Fruit fly (Drosophila melanogaster) whole organism, embryonic: ENCODE results near the gene Clk.
A peak's percentile ranks its signal among the peaks of the same experiment; 100 is the strongest.

Experiments
- CG10543 ChIP-seq: fragments of 200-800 bp; sonication (Bioruptor generic); optimal IDR thresholded peaks from 3 replicates; lab custom pipeline; 2017; ENCODE audit warnings: missing biosample characterization, mild to moderate bottlenecking, missing genetic modification characterization, moderate library complexity
- CG11560 ChIP-seq: fragments of 200-800 bp; sonication (Bioruptor generic); IDR thresholded peaks from 3 replicates; pipeline ENCODE4 v1.3.6; 2022; ENCODE audit warnings: missing biosample characterization, missing genetic modification characterization
- CG1233 ChIP-seq: fragments of 200-800 bp; sonication (Bioruptor generic); optimal IDR thresholded peaks from 4 replicates; lab custom pipeline; 2018; ENCODE audit warnings: missing biosample characterization, mild to moderate bottlenecking, missing genetic modification characterization
- CG15696 ChIP-seq: fragments of 200-800 bp; sonication (Bioruptor generic); optimal IDR thresholded peaks from 2 replicates; lab custom pipeline; 2019; ENCODE audit warnings: missing biosample characterization, mild to moderate bottlenecking, missing genetic modification characterization, moderate library complexity
- CG17568 ChIP-seq: fragments of 200-800 bp; sonication (Bioruptor generic); optimal IDR thresholded peaks from 2 replicates; lab custom pipeline; 2018; ENCODE audit warnings: missing biosample characterization, mild to moderate bottlenecking, missing genetic modification characterization, moderate library complexity
- CG17802 ChIP-seq: fragments of 200-800 bp; sonication (Bioruptor generic); optimal IDR thresholded peaks from 2 replicates; lab custom pipeline; 2018; ENCODE audit warnings: missing biosample characterization, mild to moderate bottlenecking, missing genetic modification characterization, moderate library complexity
- CG18011 ChIP-seq: fragments of 200-800 bp; sonication (Bioruptor generic); optimal IDR thresholded peaks from 2 replicates; lab custom pipeline; 2017; ENCODE audit warnings: missing biosample characterization, missing genetic modification characterization, mild to moderate bottlenecking, moderate library complexity, missing genotype
- CG4424 ChIP-seq: fragments of 200-800 bp; sonication (Bioruptor generic); optimal IDR thresholded peaks from 3 replicates; lab custom pipeline; 2016; ENCODE audit warnings: missing biosample characterization, missing genetic modification characterization
- CG6689 ChIP-seq: fragments of 200-800 bp; sonication (Bioruptor generic); IDR thresholded peaks from 2 replicates; pipeline ENCODE4 v1.3.6; 2022; ENCODE audit warnings: missing biosample characterization, missing genetic modification characterization
- CG8290 ChIP-seq, 3 experiments: fragments of 200-800 bp; sonication (Bioruptor generic); optimal IDR thresholded peaks; 2 replicates each; lab custom pipeline; 2016 to 2019; ENCODE audit warnings: missing biosample characterization in 3 of 3, missing genetic modification characterization in 3 of 3, mild to moderate bottlenecking in 2 of 3, moderate library complexity in 1 of 3
- CG9437 ChIP-seq: fragments of 200-800 bp; sonication (Bioruptor generic); optimal IDR thresholded peaks from 2 replicates; lab custom pipeline; 2018; ENCODE audit warnings: missing biosample characterization, mild to moderate bottlenecking, missing genetic modification characterization
- CG9932 ChIP-seq: fragments of 200-800 bp; sonication (Bioruptor generic); IDR thresholded peaks from 2 replicates; pipeline ENCODE4 v1.3.6; 2022; ENCODE audit warnings: missing biosample characterization, missing genetic modification characterization
- CrebB ChIP-seq: fragments of 200-800 bp; sonication (Bioruptor generic); optimal IDR thresholded peaks from 3 replicates; lab custom pipeline; 2018; ENCODE audit warnings: missing biosample characterization, mild to moderate bottlenecking, missing genetic modification characterization
- HLHmδ ChIP-seq: fragments of 200-800 bp; sonication (Bioruptor generic); optimal IDR thresholded peaks from 2 replicates; lab custom pipeline; 2018; ENCODE audit warnings: missing biosample characterization, mild to moderate bottlenecking, missing genetic modification characterization, moderate library complexity
- Hr3 ChIP-seq: fragments of 200-800 bp; sonication (Bioruptor generic); optimal IDR thresholded peaks from 3 replicates; lab custom pipeline; 2016; ENCODE audit warnings: missing biosample characterization, missing genetic modification characterization
- Hr51 ChIP-seq, 2 experiments: fragments of 200-800 bp; sonication (Bioruptor generic); optimal IDR thresholded peaks; 2 replicates in 1 of 2; 3 replicates in 1 of 2; lab custom pipeline; 2016 to 2018; ENCODE audit warnings: missing biosample characterization in 2 of 2, missing genetic modification characterization in 2 of 2, mild to moderate bottlenecking in 1 of 2, moderate library complexity in 1 of 2
- Lhr ChIP-seq: fragments of 200-800 bp; sonication (Bioruptor generic); optimal IDR thresholded peaks from 3 replicates; lab custom pipeline; 2017; ENCODE audit warnings: mild to moderate bottlenecking, missing biosample characterization, missing genetic modification reagents, missing genetic modification characterization
- Max ChIP-seq: fragments of 200-800 bp; sonication (Bioruptor generic); optimal IDR thresholded peaks from 2 replicates; lab custom pipeline; 2016; ENCODE audit warnings: missing biosample characterization, mild to moderate bottlenecking, missing genetic modification characterization
- Med ChIP-seq: fragments of 200-800 bp; sonication (Bioruptor generic); peaks from one replicate; lab custom pipeline; 2016; ENCODE audit warnings: missing biosample characterization, missing genetic modification characterization, mild to moderate bottlenecking, inconsistent platforms, moderate library complexity
- Myb ChIP-seq: fragments of 200-800 bp; sonication (Bioruptor generic); optimal IDR thresholded peaks from 2 replicates; lab custom pipeline; 2016; ENCODE audit warnings: missing biosample characterization, missing genetic modification characterization
- Pdp1 ChIP-seq, 2 experiments: fragments of 200-800 bp; sonication (Bioruptor generic); optimal IDR thresholded peaks; 3 replicates each; lab custom pipeline; 2016; ENCODE audit warnings: missing biosample characterization in 2 of 2, missing genetic modification characterization in 2 of 2, mild to moderate bottlenecking in 1 of 2, moderate library complexity in 1 of 2
- Taf1 ChIP-seq: fragments of 200-800 bp; sonication (Bioruptor generic); IDR thresholded peaks from 2 replicates; pipeline ENCODE4 v1.3.6; 2022; ENCODE audit warnings: missing biosample characterization, missing genetic modification characterization
- chif ChIP-seq, 2 experiments: fragments of 200-800 bp; sonication (Bioruptor generic); optimal IDR thresholded peaks; 3 replicates each; lab custom pipeline; 2016; ENCODE audit warnings: missing biosample characterization in 2 of 2, missing genetic modification characterization in 2 of 2
- chinmo ChIP-seq: fragments of 200-800 bp; sonication (Bioruptor generic); IDR thresholded peaks from 4 replicates; pipeline ENCODE4 v1.3.6; 2022; ENCODE audit warnings: missing biosample characterization, missing genetic modification characterization; ENCODE audit not compliant: partially characterized antibody
- crol ChIP-seq: fragments of 200-800 bp; sonication (Bioruptor generic); IDR thresholded peaks from 2 replicates; pipeline ENCODE4 v1.3.6; 2022; ENCODE audit warnings: missing biosample characterization, missing genetic modification characterization
- dimm ChIP-seq: fragments of 200-800 bp; sonication (Bioruptor generic); IDR thresholded peaks from 2 replicates; pipeline ENCODE4 v1.3.6; 2022; ENCODE audit warnings: missing biosample characterization, missing genetic modification characterization
- dysf ChIP-seq: fragments of 200-800 bp; sonication (Bioruptor generic); IDR thresholded peaks from 3 replicates; pipeline ENCODE4 v1.3.6; 2022; ENCODE audit warnings: missing biosample characterization, missing genetic modification characterization
- eve ChIP-seq, 2 experiments: fragments of >200 bp; optimal IDR thresholded peaks; 2 replicates each; lab custom pipeline; 2017; ENCODE audit warnings: missing biosample characterization in 2 of 2, missing genetic modification characterization in 2 of 2
- grn ChIP-seq: fragments of 200-800 bp; sonication (Bioruptor generic); optimal IDR thresholded peaks from 3 replicates; lab custom pipeline; 2017; ENCODE audit warnings: missing biosample characterization, missing genetic modification characterization
- lab ChIP-seq: fragments of 200-800 bp; sonication (Bioruptor generic); optimal IDR thresholded peaks from 3 replicates; lab custom pipeline; 2017; ENCODE audit warnings: missing biosample characterization, missing genetic modification characterization, mild to moderate bottlenecking, moderate library complexity, missing genetic modification reagents
- mirr ChIP-seq: fragments of 200-800 bp; sonication (Bioruptor generic); optimal IDR thresholded peaks from 3 replicates; lab custom pipeline; 2018; ENCODE audit warnings: missing biosample characterization, mild to moderate bottlenecking, missing genetic modification characterization
- rib ChIP-seq: fragments of 200-800 bp; sonication (Bioruptor generic); IDR thresholded peaks from 2 replicates; pipeline ENCODE4 v1.3.6; 2022; ENCODE audit warnings: missing biosample characterization, missing genetic modification characterization
- sd ChIP-seq: fragments of 200-800 bp; sonication (Bioruptor generic); optimal IDR thresholded peaks from 3 replicates; lab custom pipeline; 2018; ENCODE audit warnings: missing biosample characterization, mild to moderate bottlenecking, missing genetic modification characterization, moderate library complexity
- sens ChIP-seq: fragments of 200-800 bp; sonication (Bioruptor generic); peaks from one replicate; lab custom pipeline; 2016; ENCODE audit warnings: missing biosample characterization, missing genetic modification characterization
- sob ChIP-seq: fragments of 200-800 bp; sonication (Bioruptor generic); IDR thresholded peaks from 2 replicates; pipeline ENCODE4 v1.3.6; 2022; ENCODE audit warnings: missing biosample characterization, missing genetic modification characterization
- tna ChIP-seq: fragments of 200-800 bp; sonication (Bioruptor generic); IDR thresholded peaks from 2 replicates; pipeline ENCODE4 v1.3.6; 2022; ENCODE audit warnings: missing biosample characterization, missing genetic modification characterization; ENCODE audit not compliant: partially characterized antibody
- vvl ChIP-seq: fragments of 200-800 bp; sonication (Bioruptor generic); IDR thresholded peaks from 2 replicates; pipeline ENCODE4 v1.3.6; 2022; ENCODE audit warnings: missing biosample characterization, missing genetic modification characterization

The Clk gene

DNA sequence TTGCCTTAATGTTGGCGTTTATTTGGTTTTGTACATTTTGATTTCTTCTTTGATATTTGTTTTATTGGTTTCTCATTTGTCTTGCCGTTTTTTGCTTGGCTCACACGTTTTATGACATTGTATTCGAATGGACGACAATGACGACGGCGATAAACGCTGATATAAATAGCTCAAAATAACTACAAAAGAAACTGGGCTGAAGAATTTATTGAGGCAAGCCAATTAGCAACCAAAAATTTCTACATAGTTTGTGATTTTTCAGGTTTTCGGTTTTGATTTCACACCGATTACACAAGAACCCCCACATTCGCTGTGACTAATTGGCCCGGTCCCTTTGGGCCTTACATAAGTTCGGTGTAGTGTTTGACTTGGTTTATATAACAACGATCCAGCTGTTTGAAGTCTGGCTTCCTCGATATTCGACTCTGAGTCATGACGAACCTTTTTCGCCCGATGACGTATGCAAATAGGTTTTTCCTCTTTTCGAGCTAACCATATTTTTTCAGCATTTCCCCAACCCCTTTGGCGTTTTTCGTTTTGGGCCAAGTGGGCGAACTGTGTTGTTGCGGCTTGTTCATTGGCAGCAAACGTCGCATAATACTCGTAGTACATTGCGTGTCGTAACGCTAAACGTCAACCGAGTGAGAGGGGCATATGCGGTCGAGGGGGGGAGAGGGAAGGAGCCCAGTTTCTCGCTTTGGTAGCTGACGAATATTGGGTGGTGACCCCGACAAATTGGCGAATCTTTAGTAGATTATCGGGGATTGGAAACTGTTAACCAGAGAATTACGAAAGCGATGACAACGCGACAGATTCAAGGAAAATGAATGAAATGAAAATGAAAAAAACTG is 32.4 kb upstream of the Clk start:
- TF ChIP-seq CG18011 (GFP tag; lab: Kevin White, UChicago) (no peak), Hr51 (GFP tag; optimal IDR thresholded peaks at IDR 0.05; lab: Kevin White, UChicago) (no peak), eve (GFP tag; optimal IDR thresholded peaks at IDR 0.05; lab: Kevin White, UChicago) (peak in 1 of 2 experiments; percentile 31), sd (tag; lab: Kevin White, UChicago) (peak; percentile 62), crol (peak; percentile 68), sens (GFP tag; lab: Kevin White, UChicago) (peak; percentile 1), tna (GFP tag; lab: Robert Waterston, UW) (peak; percentile 38; the same call in 1 of the 2 replicates), Myb (no peak), Max (no peak), vvl (0 out of 2 replicates have a peak, but pooled peaks have one; percentile 10), Pdp1 (GFP tag; optimal IDR thresholded peaks at IDR 0.05; lab: Kevin White, UChicago) (peak in 1 of 2 experiments; percentile 98), Hr3 (GFP tag; lab: Kevin White, UChicago) (no peak), CG4424 (GFP tag; lab: Kevin White, UChicago) (no peak), dimm (no peak), sob (GFP tag; lab: Robert Waterston, UW) (0 out of 2 replicates have a peak, but pooled peaks have one; percentile 7), CG17802 (no peak), chinmo (GFP tag; lab: Robert Waterston, UW) (0 out of 4 replicates have a peak, but pooled peaks have one; percentile 28), rib (GFP tag; lab: Robert Waterston, UW) (0 out of 2 replicates have a peak, but pooled peaks have one; percentile 21), CG9437 (GFP tag; lab: Kevin White, UChicago) (peak; percentile 89), chif (GFP tag; optimal IDR thresholded peaks at IDR 0.05; lab: Kevin White, UChicago) (no peak)
- TF ChIP-seq, all 482 proteins: peak for 11

DNA sequence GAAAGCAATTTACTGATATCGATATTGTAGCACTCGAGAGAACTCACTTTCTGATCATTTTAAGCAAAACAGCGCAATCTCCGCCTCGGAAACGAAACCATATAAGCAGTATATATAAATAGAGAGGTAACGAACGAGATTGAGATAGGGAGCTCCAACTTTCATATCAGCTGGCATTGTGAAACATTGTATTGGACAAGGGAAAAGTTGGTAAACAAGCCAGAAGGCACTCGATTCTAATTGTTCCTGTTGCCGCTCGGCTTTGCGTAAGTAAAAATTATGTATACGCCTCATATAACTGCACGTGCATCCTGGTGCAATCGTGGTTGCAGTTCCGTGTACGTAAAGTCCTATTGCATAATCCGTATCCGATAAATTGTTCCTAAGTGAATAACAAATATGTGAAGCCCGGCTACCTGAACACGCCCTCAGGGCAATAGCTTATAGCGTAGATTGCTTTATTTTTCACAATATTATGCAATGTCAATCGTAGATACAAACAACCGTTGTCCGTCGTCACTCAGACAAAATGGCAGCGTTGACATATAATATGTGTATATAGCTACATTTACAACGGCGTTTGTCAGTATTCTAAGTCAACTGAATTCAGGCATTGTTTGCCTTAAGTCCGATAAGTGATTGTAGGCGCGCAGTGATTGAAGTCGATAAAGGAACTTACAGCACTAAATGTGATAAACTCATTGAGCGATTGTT is 31.3 kb upstream of the Clk start:
- TF ChIP-seq CG6689 = no peak
- peak; percentile 4 for TF ChIP-seq CG10543 (GFP tag; lab: Kevin White, UChicago)
- no peak for TF ChIP-seq Lhr (GFP tag; lab: Kevin White, UChicago)
- TF ChIP-seq CG11560 (tag; lab: Robert Waterston, UW) = no peak
- TF ChIP-seq CG1233 (GFP tag; lab: Kevin White, UChicago) = peak; percentile 10
- TF ChIP-seq CrebB (tag; lab: Kevin White, UChicago) = peak; percentile 4
- no peak for TF ChIP-seq CG8290 (GFP tag; optimal IDR thresholded peaks at IDR 0.05; lab: Kevin White, UChicago)
- peak in 1 of 2 experiments; percentile 28 for TF ChIP-seq CG8290 (tag; optimal IDR thresholded peaks at IDR 0.05; lab: Kevin White, UChicago)
- TF ChIP-seq CG15696 (tag; lab: Kevin White, UChicago) = peak; percentile 40
- peak; percentile 9 for TF ChIP-seq CG17568 (GFP tag; lab: Kevin White, UChicago)
- peak; percentile 35 for TF ChIP-seq lab (GFP tag; lab: Kevin White, UChicago)
- no peak for TF ChIP-seq Taf1 (GFP tag; lab: Robert Waterston, UW)
- TF ChIP-seq chinmo (GFP tag; lab: Robert Waterston, UW) = 0 out of 4 replicates have a peak, but pooled peaks have one; percentile 22
- TF ChIP-seq CG9932 (GFP tag; lab: Robert Waterston, UW) = no peak
- TF ChIP-seq Pdp1 (GFP tag; optimal IDR thresholded peaks at IDR 0.05; lab: Kevin White, UChicago) = peak in 1 of 2 experiments; percentile 95
- TF ChIP-seq dysf (GFP tag; lab: Robert Waterston, UW) = no peak
- TF ChIP-seq grn (GFP tag; lab: Kevin White, UChicago) = peak; percentile 41
- peak; percentile 10 for TF ChIP-seq mirr (GFP tag; lab: Kevin White, UChicago)
- TF ChIP-seq HLHmδ (GFP tag; lab: Kevin White, UChicago) = no peak
- TF ChIP-seq Med (GFP tag; lab: Kevin White, UChicago) = peak; percentile 64
